Fruit fly (Drosophila melanogaster): ENCODE data around the gene CG2983.

The CG2983 gene

dm6 chr2L:2885503-2886225 lies 38.2 kb downstream of the CG2983 start, which contains the start of the genes NTPase and lilli (continued):
- TF ChIP-seq CG2120 (GFP tag; optimal IDR thresholded peaks at IDR 0.05) (peak; percentile 60), CG1792 (GFP tag; optimal IDR thresholded peaks at IDR 0.05) (peak; percentile 12), luna (GFP tag; optimal IDR thresholded peaks at IDR 0.05) (no peak), odd (GFP tag; optimal IDR thresholded peaks at IDR 0.05) (no peak), CG12942 (GFP tag; optimal IDR thresholded peaks at IDR 0.05) (peak; percentile 48), CG8281 (tag; optimal IDR thresholded peaks at IDR 0.05) (no peak), CG3163 (GFP tag; optimal IDR thresholded peaks at IDR 0.05) (peak; percentile 61), CG4424 (GFP tag; optimal IDR thresholded peaks at IDR 0.05) (peak; percentile 80), sqz (GFP tag; optimal IDR thresholded peaks at IDR 0.05) (peak; percentile 96), sug (tag; optimal IDR thresholded peaks at IDR 0.05) (no peak), Dref (GFP tag; IDR thresholded peaks at IDR 0.05) (peak; percentile 86), TFAM (GFP tag; optimal IDR thresholded peaks at IDR 0.05) (no peak), CG30403 (GFP tag; optimal IDR thresholded peaks at IDR 0.05) (peak; percentile 76), Spps (tag; optimal IDR thresholded peaks at IDR 0.05) (peak; percentile 1), CG2875 (GFP tag; optimal IDR thresholded peaks at IDR 0.05) (no peak), CG31388 (GFP tag; optimal IDR thresholded peaks at IDR 0.05) (peak; percentile 68), Taf1 (GFP tag; IDR thresholded peaks at IDR 0.05) (no peak), CG12769 (tag; optimal IDR thresholded peaks at IDR 0.05) (no peak), trem (tag; optimal IDR thresholded peaks at IDR 0.05) (peak; percentile 43), zfh2 (GFP tag; optimal IDR thresholded peaks at IDR 0.05) (peak; percentile 72), CG17802 (tag; optimal IDR thresholded peaks at IDR 0.05) (peak; percentile 39), CG12071 (GFP tag; optimal IDR thresholded peaks at IDR 0.05) (no peak), CoRest (tag; optimal IDR thresholded peaks at IDR 0.05) (peak; percentile 18), CG17385 (GFP tag; optimal IDR thresholded peaks at IDR 0.05) (no peak), knrl (GFP tag; IDR thresholded peaks at IDR 0.05; ENCODE audit: partially characterized antibody) (peak; percentile 92), CG15011 (GFP tag; optimal IDR thresholded peaks at IDR 0.05) (no peak), Poxn (GFP tag; IDR thresholded peaks at IDR 0.05) (no peak), rib (GFP tag; IDR thresholded peaks at IDR 0.05) (0 out of 2 replicates have a peak, but pooled peaks have one; percentile 18), vvl (GFP tag; IDR thresholded peaks at IDR 0.05) (peak; percentile 70), CG11398 (GFP tag; optimal IDR thresholded peaks at IDR 0.05) (peak; percentile 19), fu2 (GFP tag; optimal IDR thresholded peaks at IDR 0.05) (peak; percentile 10), CG8765 (GFP tag; IDR thresholded peaks at IDR 0.05) (no peak), Bdp1 (GFP tag; optimal IDR thresholded peaks at IDR 0.05) (peak; percentile 48), p53 (GFP tag; optimal IDR thresholded peaks at IDR 0.05) (peak; percentile 64), Eip74EF (GFP tag; optimal IDR thresholded peaks at IDR 0.05) (no peak), scrt (GFP tag; optimal IDR thresholded peaks at IDR 0.05) (peak; percentile 81), CG14441 (GFP tag; IDR thresholded peaks at IDR 0.05) (peak; percentile 63), lab (GFP tag; optimal IDR thresholded peaks at IDR 0.05) (peak; percentile 54), CG16813 (GFP tag; IDR thresholded peaks at IDR 0.05; ENCODE audit: partially characterized antibody) (peak; percentile 95), ac (GFP tag; optimal IDR thresholded peaks at IDR 0.05) (no peak), Pdp1 (GFP tag; optimal IDR thresholded peaks at IDR 0.05) (peak; percentile 84), sim (GFP tag; IDR thresholded peaks at IDR 0.05) (peak; percentile 65; the same call in 1 of the 2 replicates), CG10431 (GFP tag; optimal IDR thresholded peaks at IDR 0.05) (peak; percentile 14), CG18764 (GFP tag; optimal IDR thresholded peaks at IDR 0.05) (peak; percentile 72), chif (GFP tag; optimal IDR thresholded peaks at IDR 0.05) (peak; percentile 65 to 67), Hr78 (GFP tag; optimal IDR thresholded peaks at IDR 0.05) (no peak), HLH4C (GFP tag; IDR thresholded peaks at IDR 0.05; ENCODE audit: partially characterized antibody) (peak; percentile 92), CG10565 (GFP tag; optimal IDR thresholded peaks at IDR 0.05) (peak; percentile 5), Mad (GFP tag; optimal IDR thresholded peaks at IDR 0.05) (peak; percentile 16)

Data from whole organism, embryonic.